Fruit fly (Drosophila melanogaster): ENCODE results near the gene CG3078.

Gene CG3078

dm6 chrX:2255035-2255434, 4.6 kb downstream of the CG3078 start:
- TF ChIP-seq EcR (GFP tag; optimal IDR thresholded peaks at IDR 0.05), result no peak
- no peak for TF ChIP-seq psq (optimal IDR thresholded peaks at IDR 0.05)
- TF ChIP-seq Dll (optimal IDR thresholded peaks at IDR 0.05), result no peak
- TF ChIP-seq usp (GFP tag; optimal IDR thresholded peaks at IDR 0.05), result no peak
- TF ChIP-seq pan (optimal IDR thresholded peaks at IDR 0.05), result no peak
- no peak for TF ChIP-seq CG8478 (optimal IDR thresholded peaks at IDR 0.05)

- TF ChIP-seq Dll (optimal IDR thresholded peaks at IDR 0.05) (no peak), psq (optimal IDR thresholded peaks at IDR 0.05) (no peak), usp (GFP tag; optimal IDR thresholded peaks at IDR 0.05) (no peak), pan (optimal IDR thresholded peaks at IDR 0.05) (no peak), CG8478 (optimal IDR thresholded peaks at IDR 0.05) (no peak), EcR (GFP tag; optimal IDR thresholded peaks at IDR 0.05) (no peak)
These were observed 5.5 kb downstream of the CG3078 start, which contains the start of gene CG3091 for dm6 chrX:2254020-2254626. TSS of gene CG3091 (minus strand) at chrX:2254197.

dm6 chrX:2251688-2252087, 8.0 kb downstream of the CG3078 start, which contains the start of gene CG3191:
TSS of gene CG3191 (minus strand) at chrX:2251993.
- no peak for TF ChIP-seq Dll (optimal IDR thresholded peaks at IDR 0.05)
- no peak for TF ChIP-seq pan (optimal IDR thresholded peaks at IDR 0.05)

dm6 chrX:2249763-2250162, 9.9 kb downstream of the CG3078 start, which contains the start of gene crn:
TSS of gene crn (minus strand) at chrX:2249983.
- TF ChIP-seq pan (optimal IDR thresholded peaks at IDR 0.05), result no peak
- no peak for TF ChIP-seq usp (GFP tag; optimal IDR thresholded peaks at IDR 0.05)
- no peak for TF ChIP-seq CG8478 (optimal IDR thresholded peaks at IDR 0.05)
- no peak for TF ChIP-seq EcR (GFP tag; optimal IDR thresholded peaks at IDR 0.05)
- TF ChIP-seq psq (optimal IDR thresholded peaks at IDR 0.05), result no peak
- no peak for TF ChIP-seq Dll (optimal IDR thresholded peaks at IDR 0.05)

dm6 chrX:2245931-2246330, 13.7 kb downstream of the CG3078 start, which contains the start of gene Or2a:
TSS of gene Or2a (plus strand) at chrX:2246231.
- TF ChIP-seq usp (GFP tag; optimal IDR thresholded peaks at IDR 0.05) (no peak), Dll (optimal IDR thresholded peaks at IDR 0.05) (no peak), EcR (GFP tag; optimal IDR thresholded peaks at IDR 0.05) (no peak), psq (optimal IDR thresholded peaks at IDR 0.05) (no peak), CG8478 (optimal IDR thresholded peaks at IDR 0.05) (no peak), pan (optimal IDR thresholded peaks at IDR 0.05) (no peak)

dm6 chrX:2244753-2245152, 14.9 kb downstream of the CG3078 start:
- TF ChIP-seq CG8478 (optimal IDR thresholded peaks at IDR 0.05), result no peak
- TF ChIP-seq EcR (GFP tag; optimal IDR thresholded peaks at IDR 0.05), result no peak
- no peak for TF ChIP-seq usp (GFP tag; optimal IDR thresholded peaks at IDR 0.05)
- TF ChIP-seq Dll (optimal IDR thresholded peaks at IDR 0.05), result no peak
- TF ChIP-seq pan (optimal IDR thresholded peaks at IDR 0.05), result no peak
- TF ChIP-seq psq (optimal IDR thresholded peaks at IDR 0.05), result no peak

dm6 chrX:2242897-2243296, 16.8 kb downstream of the CG3078 start:
- TF ChIP-seq psq (optimal IDR thresholded peaks at IDR 0.05) (no peak), EcR (GFP tag; optimal IDR thresholded peaks at IDR 0.05) (no peak), Dll (optimal IDR thresholded peaks at IDR 0.05) (no peak), usp (GFP tag; optimal IDR thresholded peaks at IDR 0.05) (no peak), CG8478 (optimal IDR thresholded peaks at IDR 0.05) (no peak), pan (optimal IDR thresholded peaks at IDR 0.05) (no peak)

- TF ChIP-seq psq (optimal IDR thresholded peaks at IDR 0.05) (no peak), pan (optimal IDR thresholded peaks at IDR 0.05) (no peak), EcR (GFP tag; optimal IDR thresholded peaks at IDR 0.05) (no peak), usp (GFP tag; optimal IDR thresholded peaks at IDR 0.05) (no peak), Dll (optimal IDR thresholded peaks at IDR 0.05) (no peak), CG8478 (optimal IDR thresholded peaks at IDR 0.05) (no peak)
These were observed 17.8 kb downstream of the CG3078 start, which contains the start of gene kz for dm6 chrX:2241842-2242241. TSS of gene kz (minus strand) at chrX:2242035.

dm6 chrX:2225138-2225537, 34.5 kb downstream of the CG3078 start, which contains the start of gene pcx:
TSS of gene pcx (plus strand) at chrX:2225296.
- TF ChIP-seq usp (GFP tag; optimal IDR thresholded peaks at IDR 0.05) (no peak), EcR (GFP tag; optimal IDR thresholded peaks at IDR 0.05) (no peak), psq (optimal IDR thresholded peaks at IDR 0.05) (no peak), pan (optimal IDR thresholded peaks at IDR 0.05) (no peak), CG8478 (optimal IDR thresholded peaks at IDR 0.05) (no peak), Dll (optimal IDR thresholded peaks at IDR 0.05) (no peak)

dm6 chrX:2223454-2223853, 36.2 kb downstream of the CG3078 start, which contains the start of gene CG14052:
TSS of gene CG14052 (plus strand) at chrX:2223754.
- TF ChIP-seq Dll (optimal IDR thresholded peaks at IDR 0.05) (no peak), usp (GFP tag; optimal IDR thresholded peaks at IDR 0.05) (no peak), EcR (GFP tag; optimal IDR thresholded peaks at IDR 0.05) (no peak), CG8478 (optimal IDR thresholded peaks at IDR 0.05) (no peak)

dm6 chrX:2222181-2222790, 37.4 kb downstream of the CG3078 start, which contains the start of gene Vinc:
TSS of gene Vinc (minus strand) at chrX:2222567.
- TF ChIP-seq CG8478 (optimal IDR thresholded peaks at IDR 0.05), result no peak
- TF ChIP-seq psq (optimal IDR thresholded peaks at IDR 0.05), result no peak
- TF ChIP-seq pan (optimal IDR thresholded peaks at IDR 0.05), result no peak
- no peak for TF ChIP-seq EcR (GFP tag; optimal IDR thresholded peaks at IDR 0.05)
- TF ChIP-seq usp (GFP tag; optimal IDR thresholded peaks at IDR 0.05), result no peak
- TF ChIP-seq Dll (optimal IDR thresholded peaks at IDR 0.05), result no peak

dm6 chrX:2221598-2221997, 38.1 kb downstream of the CG3078 start:
- TF ChIP-seq pan (optimal IDR thresholded peaks at IDR 0.05), result no peak
- no peak for TF ChIP-seq EcR (GFP tag; optimal IDR thresholded peaks at IDR 0.05)
- no peak for TF ChIP-seq psq (optimal IDR thresholded peaks at IDR 0.05)
- TF ChIP-seq usp (GFP tag; optimal IDR thresholded peaks at IDR 0.05), result no peak
- no peak for TF ChIP-seq CG8478 (optimal IDR thresholded peaks at IDR 0.05)
- TF ChIP-seq Dll (optimal IDR thresholded peaks at IDR 0.05), result no peak

Data from whole organism.